Worm (Caenorhabditis elegans): ENCODE results near the gene dvc-1.

Gene dvc-1

DNA sequence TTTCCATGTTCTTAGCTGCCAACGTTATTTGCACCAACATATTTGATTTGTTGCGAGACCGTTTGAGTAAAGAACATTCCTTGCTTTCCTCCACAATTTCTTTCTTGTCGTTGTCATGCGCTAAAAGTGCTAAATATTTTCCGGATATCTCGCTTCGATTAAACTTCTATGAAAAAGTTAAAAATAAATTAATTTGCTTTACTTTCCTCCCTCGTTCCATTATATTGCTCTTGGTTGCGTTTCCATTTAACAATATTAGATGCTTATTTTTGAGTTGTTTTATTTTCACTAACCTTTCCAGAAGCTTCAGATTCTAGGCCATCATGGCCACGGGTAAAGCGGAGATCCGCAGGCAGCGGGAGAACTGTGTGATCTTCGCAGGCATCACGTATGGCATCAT, 2.4 kb upstream of the dvc-1 start, which contains the start of gene pgap-1:
Gene pgap-1, plus strand, starts transcription at position 301 of the 400 bp plus-strand sequence.
- TF ChIP-seq hmg-11 (tag; optimal IDR thresholded peaks at IDR 0.05) (no peak), skn-1 (tag; optimal IDR thresholded peaks at IDR 0.05) (no peak), nhr-77 (tag; optimal IDR thresholded peaks at IDR 0.05) (no peak), pqm-1 (tag; optimal IDR thresholded peaks at IDR 0.05) (no peak), sea-2 (GFP tag; optimal IDR thresholded peaks at IDR 0.05) (no peak), unc-62 (GFP tag; optimal IDR thresholded peaks at IDR 0.05) (no peak), nfya-1 (tag; optimal IDR thresholded peaks at IDR 0.05; ENCODE audit: insufficient read depth) (no peak), fkh-2 (tag; optimal IDR thresholded peaks at IDR 0.05) (no peak), ceh-28 (tag; optimal IDR thresholded peaks at IDR 0.05) (no peak), mml-1 (tag; optimal IDR thresholded peaks at IDR 0.05) (no peak), jun-1 (tag; optimal IDR thresholded peaks at IDR 0.05) (no peak)

DNA sequence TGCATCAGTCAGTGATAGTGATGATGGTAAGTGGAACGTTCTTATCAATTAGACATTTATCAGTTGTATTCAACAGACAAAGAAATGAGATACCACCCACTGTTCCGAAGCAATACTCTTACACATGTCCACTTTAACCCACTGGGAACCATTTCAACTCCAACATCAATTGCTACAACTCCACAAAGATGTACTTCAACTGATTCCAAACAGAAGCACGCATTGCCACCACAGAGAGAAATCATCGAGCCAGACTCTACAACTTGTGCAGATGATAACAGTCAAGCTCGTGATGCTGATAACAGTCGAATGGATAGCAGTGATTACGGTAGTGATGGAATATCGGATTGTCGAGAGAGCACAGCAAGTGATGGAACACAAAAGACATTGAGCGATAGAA, 3.3 kb downstream of the dvc-1 start:
- TF ChIP-seq elt-2 (tag; optimal IDR thresholded peaks at IDR 0.05) (peak; percentile 98), mml-1 (tag; optimal IDR thresholded peaks at IDR 0.05) (no peak), pqm-1 (tag; optimal IDR thresholded peaks at IDR 0.05) (peak; percentile 52)

DNA sequence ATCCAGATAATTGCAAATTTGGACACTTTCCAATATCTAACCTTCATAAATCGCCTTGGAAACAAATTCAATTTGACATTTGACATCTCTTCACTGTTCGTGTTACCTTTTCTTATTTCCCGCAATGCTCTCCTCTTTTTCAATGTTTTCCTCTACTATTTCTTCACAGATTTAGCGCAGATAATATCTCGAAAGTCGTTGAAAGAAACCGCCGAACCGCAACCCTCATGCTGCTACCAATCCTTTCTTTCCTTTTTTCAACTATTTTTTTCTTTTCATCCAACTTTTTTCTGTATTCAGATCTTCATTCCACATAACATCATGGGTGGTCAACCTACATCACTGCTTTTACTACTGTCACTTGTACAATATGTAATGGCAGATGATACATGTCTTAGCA, 4.8 kb downstream of the dvc-1 start, which contains the start of gene T19B10.5:
Gene T19B10.5, plus strand, starts transcription at position 301 of the 400 bp plus-strand sequence.
- TF ChIP-seq mdl-1 (tag; optimal IDR thresholded peaks at IDR 0.05) (no peak), ztf-11 (tag; optimal IDR thresholded peaks at IDR 0.05) (no peak), ceh-28 (tag; optimal IDR thresholded peaks at IDR 0.05) (no peak), nhr-76 (tag; optimal IDR thresholded peaks at IDR 0.05) (no peak), snpc-4 (tag; optimal IDR thresholded peaks at IDR 0.05) (no peak), ama-1 (optimal IDR thresholded peaks at IDR 0.05) (no peak), R02D3.7 (tag; optimal IDR thresholded peaks at IDR 0.05) (no peak), fkh-10 (GFP tag; optimal IDR thresholded peaks at IDR 0.05) (no peak)

DNA sequence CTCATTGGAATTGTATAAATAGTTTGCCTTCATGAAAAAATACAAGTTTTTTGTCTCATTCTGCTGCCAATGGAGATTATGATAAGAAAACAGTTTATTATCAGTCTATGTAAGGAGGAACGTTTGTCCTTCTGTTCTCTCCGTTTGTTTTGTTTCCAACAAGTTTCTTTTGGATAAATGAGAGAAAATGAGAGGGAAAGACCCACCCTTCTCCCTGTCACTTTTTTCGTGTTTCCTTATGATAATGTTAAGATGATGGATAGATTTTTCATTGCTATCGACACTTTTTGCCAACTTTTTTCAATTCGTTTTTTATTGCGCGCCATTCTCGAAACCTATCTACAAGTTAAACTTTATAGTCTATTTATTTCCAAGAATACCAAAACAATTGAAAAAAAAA, 8.0 kb downstream of the dvc-1 start:
- TF ChIP-seq nhr-43 (tag; optimal IDR thresholded peaks at IDR 0.05; ENCODE audit: poor library complexity, severe bottlenecking), result peak; percentile 30
- no peak for TF ChIP-seq nhr-76 (tag; optimal IDR thresholded peaks at IDR 0.05)
- no peak for TF ChIP-seq pqm-1 (tag; optimal IDR thresholded peaks at IDR 0.05)
- no peak for TF ChIP-seq unc-39 (tag; optimal IDR thresholded peaks at IDR 0.05)

DNA sequence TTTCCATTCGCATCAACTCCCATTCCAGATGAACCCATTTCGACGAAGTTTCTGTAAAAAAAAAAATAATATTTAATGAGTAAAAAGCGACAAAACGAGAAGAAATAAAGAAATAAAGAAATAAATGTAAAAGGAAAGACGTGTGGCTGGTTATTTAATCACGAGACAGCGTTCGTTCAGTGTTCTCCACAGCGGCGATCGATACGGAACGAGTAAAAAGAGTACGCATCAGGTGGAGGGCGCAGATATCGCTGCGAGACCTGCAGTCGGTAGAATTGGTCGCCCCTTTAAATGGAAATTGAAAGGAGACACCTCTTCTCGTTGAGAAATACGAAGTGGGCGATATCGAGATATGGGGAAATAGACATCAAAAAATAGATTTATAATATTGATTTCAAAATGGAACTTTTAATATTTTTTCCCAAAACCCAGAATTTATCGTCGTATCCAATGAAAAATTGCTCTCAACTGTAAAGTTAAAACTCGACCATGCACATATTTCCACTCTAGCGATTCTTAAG, 10.4 kb downstream of the dvc-1 start, which contains the start of gene pqn-70:
Gene pqn-70, minus strand, starts transcription at position 51 of the 521 bp plus-strand sequence.
- TF ChIP-seq ceh-28 (tag; optimal IDR thresholded peaks at IDR 0.05) (peak; percentile 94), unc-39 (tag; optimal IDR thresholded peaks at IDR 0.05) (no peak), ama-1 (optimal IDR thresholded peaks at IDR 0.05) (peak; percentile 63), nhr-25 (tag; optimal IDR thresholded peaks at IDR 0.05) (peak; percentile 86), lsy-12 (tag; optimal IDR thresholded peaks at IDR 0.05) (peak; percentile 85), ztf-11 (tag; optimal IDR thresholded peaks at IDR 0.05) (no peak), pqm-1 (tag; optimal IDR thresholded peaks at IDR 0.05) (peak; percentile 51), egl-27 (tag; optimal IDR thresholded peaks at IDR 0.05) (peak; percentile 19), nhr-12 (tag; optimal IDR thresholded peaks at IDR 0.05) (no peak), nfya-1 (tag; optimal IDR thresholded peaks at IDR 0.05; ENCODE audit: insufficient read depth) (peak; percentile 93), mdl-1 (tag; optimal IDR thresholded peaks at IDR 0.05) (peak; percentile 19), daf-12 (tag; optimal IDR thresholded peaks at IDR 0.05) (no peak), elt-2 (tag; optimal IDR thresholded peaks at IDR 0.05) (peak; percentile 67), nhr-43 (tag; optimal IDR thresholded peaks at IDR 0.05; ENCODE audit: poor library complexity, severe bottlenecking) (peak; percentile 75), fkh-2 (tag; optimal IDR thresholded peaks at IDR 0.05) (no peak), nhr-77 (tag; optimal IDR thresholded peaks at IDR 0.05) (no peak), pha-4 (tag; optimal IDR thresholded peaks at IDR 0.05) (peak; percentile 89), nhr-237 (tag; optimal IDR thresholded peaks at IDR 0.05) (no peak), elt-1 (tag; optimal IDR thresholded peaks at IDR 0.05) (no peak), nhr-23 (tag; optimal IDR thresholded peaks at IDR 0.05) (peak; percentile 89), ceh-82 (tag; optimal IDR thresholded peaks at IDR 0.05) (peak; percentile 73), fkh-10 (GFP tag; optimal IDR thresholded peaks at IDR 0.05) (peak; percentile 29), aly-2 (tag; optimal IDR thresholded peaks at IDR 0.05) (no peak), nhr-28 (tag; optimal IDR thresholded peaks at IDR 0.05) (no peak), elt-3 (tag; optimal IDR thresholded peaks at IDR 0.05) (no peak), tbx-2 (tag; optimal IDR thresholded peaks at IDR 0.05) (peak; percentile 45), snpc-4 (tag; optimal IDR thresholded peaks at IDR 0.05) (peak; percentile 87), fos-1 (tag; optimal IDR thresholded peaks at IDR 0.05) (no peak), ceh-9 (tag; optimal IDR thresholded peaks at IDR 0.05) (no peak), sea-2 (GFP tag; optimal IDR thresholded peaks at IDR 0.05) (no peak), lin-15B (tag; optimal IDR thresholded peaks at IDR 0.05) (peak; percentile 81), nhr-11 (tag; optimal IDR thresholded peaks at IDR 0.05) (no peak), zag-1 (tag; optimal IDR thresholded peaks at IDR 0.05) (no peak), eor-1 (tag; optimal IDR thresholded peaks at IDR 0.05) (no peak), ceh-16 (tag; optimal IDR thresholded peaks at IDR 0.05) (no peak), ztf-4 (tag; optimal IDR thresholded peaks at IDR 0.05) (peak; percentile 55), nhr-67 (tag; optimal IDR thresholded peaks at IDR 0.05) (no peak)

All from whole organism, L3 larva.